Worm (Caenorhabditis elegans): ENCODE measurements around the gene M01B2.12.

DNA sequence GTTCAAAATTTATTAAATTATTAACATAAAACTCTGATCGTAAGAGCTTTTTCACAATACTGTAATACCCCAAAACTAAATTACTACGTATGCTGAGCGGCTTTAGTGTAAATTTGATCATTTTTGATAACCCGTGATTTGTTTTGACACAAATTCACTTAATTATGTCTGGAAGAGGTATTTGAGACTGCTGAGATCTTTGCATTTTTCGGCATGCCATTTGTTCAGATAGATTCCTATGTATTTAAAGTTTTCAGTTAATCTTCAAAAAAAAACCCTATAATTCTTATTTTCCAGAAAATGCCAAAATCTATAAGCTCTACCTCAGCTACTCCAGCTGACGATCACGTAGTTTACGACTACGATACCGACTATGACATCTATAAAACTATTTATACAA lies 33.8 kb downstream of the M01B2.12 start, which contains the start of gene srw-15:
- TF ChIP-seq ztf-11 (tag; optimal IDR thresholded peaks at IDR 0.05) (no peak), jun-1 (tag; optimal IDR thresholded peaks at IDR 0.05) (no peak), nhr-77 (tag; optimal IDR thresholded peaks at IDR 0.05) (no peak), nhr-67 (tag; optimal IDR thresholded peaks at IDR 0.05) (no peak)
